Worm (Caenorhabditis elegans) whole organism, dauer: ENCODE data around the gene lbp-2.

Experiments used
- unc-62 ChIP-seq: sonication (generic microtip); optimal IDR thresholded peaks from 2 replicates; lab custom pipeline; 2017; ENCODE audit warnings: missing biosample characterization, missing genetic modification reagents, missing genetic modification characterization

Gene lbp-2

DNA sequence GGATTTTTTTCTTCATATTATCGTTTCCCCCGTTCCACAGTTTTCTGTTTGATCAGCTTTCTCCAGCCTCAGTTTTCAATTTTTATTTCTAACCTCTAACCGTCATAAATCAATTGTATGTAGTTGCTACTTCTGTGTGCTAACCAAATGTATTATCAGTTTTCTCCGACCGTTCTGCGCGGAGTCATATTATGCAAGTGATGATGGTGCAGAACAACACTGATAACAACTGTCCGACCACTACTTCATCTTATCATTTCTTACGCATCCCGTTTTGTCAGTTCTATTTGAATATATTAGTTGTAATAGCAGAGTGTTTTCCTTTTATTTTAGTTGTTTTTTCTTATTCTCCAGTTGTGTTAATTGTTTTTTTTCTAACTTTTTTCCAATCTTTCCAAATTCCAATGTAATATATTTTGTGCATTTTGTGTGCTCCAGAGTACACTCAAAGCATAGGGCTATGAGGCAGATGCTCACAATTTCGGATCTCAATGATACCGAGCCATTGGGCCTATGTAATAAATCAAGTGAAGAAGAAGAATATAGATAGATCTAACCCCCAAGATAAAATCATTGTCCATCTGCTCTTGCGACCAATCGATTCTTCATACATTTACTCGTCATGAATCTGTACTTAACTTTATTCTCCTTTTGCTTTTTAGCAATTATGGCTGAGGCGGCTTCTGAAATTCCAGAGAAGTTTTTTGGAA lies 3.5 kb upstream of the lbp-2 start, which contains the start of gene lbp-3:
TSS of gene lbp-3 (plus strand) at position 589 of the 710 bp plus-strand sequence.
- TF ChIP-seq unc-62 (GFP tag; lab: Kevin White, UChicago) = no peak

DNA sequence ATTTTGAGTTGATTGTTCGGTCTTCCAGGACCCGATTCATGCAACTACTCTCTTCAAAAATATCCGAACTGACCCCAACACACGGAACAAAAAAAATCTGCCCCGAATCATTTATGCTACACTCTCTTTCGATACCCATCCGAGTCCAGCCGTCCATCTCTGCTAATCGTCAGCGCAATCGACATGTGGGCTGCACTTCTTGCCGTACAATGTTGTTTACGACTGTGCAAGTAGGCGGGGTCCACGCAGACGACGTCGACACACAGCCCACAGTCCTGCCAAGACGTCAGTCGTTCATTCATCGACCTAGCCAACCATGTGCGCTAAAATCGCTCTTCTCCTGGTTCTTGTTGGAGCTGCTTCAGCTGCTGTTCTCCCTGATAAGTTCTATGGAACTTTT lies 1.6 kb upstream of the lbp-2 start, which contains the start of gene lbp-1:
TSS of gene lbp-1 (plus strand) at position 301 of the 400 bp plus-strand sequence.
- no peak for TF ChIP-seq unc-62 (GFP tag; lab: Kevin White, UChicago)

DNA sequence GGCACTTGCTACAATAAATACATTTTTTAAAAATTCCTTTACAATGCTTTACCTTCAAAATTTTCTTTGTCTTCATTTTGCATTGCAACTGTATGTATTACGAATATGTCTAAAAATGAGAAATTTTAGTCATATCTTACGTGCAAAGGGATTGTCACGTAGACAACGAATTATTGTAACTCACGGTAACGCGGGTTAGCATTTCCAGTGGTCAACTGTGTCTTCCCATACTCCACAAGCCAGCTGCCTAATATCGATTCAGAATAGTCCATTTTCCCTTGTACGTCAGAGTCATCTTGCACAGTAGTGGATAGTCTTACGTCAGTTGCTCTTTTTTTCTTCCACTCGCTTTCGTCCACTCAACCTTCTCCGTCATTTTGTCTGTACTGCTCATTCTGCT lies 2.2 kb downstream of the lbp-2 start, which contains the start of gene fbxb-71:
TSS of gene fbxb-71 (plus strand) at position 301 of the 400 bp plus-strand sequence.
- no peak for TF ChIP-seq unc-62 (GFP tag; lab: Kevin White, UChicago)

DNA sequence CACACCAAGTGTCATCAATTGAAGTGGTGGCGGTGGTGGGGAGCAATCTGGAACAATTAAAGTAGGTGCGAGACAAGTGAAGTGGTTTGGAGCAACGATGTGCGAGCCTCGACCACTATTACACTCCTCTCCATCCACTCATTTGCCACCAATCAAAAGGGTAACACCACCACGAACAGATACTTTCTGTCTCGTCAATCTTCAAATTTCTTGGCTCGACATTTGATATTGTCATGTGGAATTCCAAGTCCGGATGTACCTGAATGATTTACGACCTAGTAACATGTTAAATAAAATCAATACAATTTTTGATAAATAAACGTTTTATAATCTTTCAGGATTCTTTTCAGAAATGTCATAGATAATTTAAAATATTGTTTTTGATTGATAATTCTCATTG lies 10.4 kb downstream of the lbp-2 start, which contains the start of gene sul-1:
TSS of gene sul-1 (minus strand) at position 101 of the 400 bp plus-strand sequence.
- no peak for TF ChIP-seq unc-62 (GFP tag; lab: Kevin White, UChicago)

DNA sequence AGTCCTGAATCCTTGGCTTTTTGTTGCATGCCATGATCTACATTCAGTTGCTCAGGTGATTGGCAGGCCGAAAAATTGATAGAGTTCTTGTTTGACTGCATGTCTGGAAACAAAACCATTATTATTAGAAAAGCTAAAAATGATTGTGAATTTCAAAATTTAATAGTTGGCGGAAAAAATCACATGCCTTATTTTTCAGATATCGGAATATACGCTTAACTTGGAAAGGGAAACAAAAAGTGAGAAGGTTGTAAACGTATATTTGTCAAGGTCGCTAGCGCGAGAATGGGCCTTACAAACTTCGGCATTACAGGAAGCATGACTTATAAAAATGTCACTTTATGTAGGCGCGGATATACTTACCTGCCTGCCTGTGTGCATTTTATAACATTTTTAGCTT lies 11.3 kb downstream of the lbp-2 start, which contains the start of gene K09C4.9:
TSS of gene K09C4.9 (minus strand) at position 101 of the 400 bp plus-strand sequence.
- no peak for TF ChIP-seq unc-62 (GFP tag; lab: Kevin White, UChicago)

DNA sequence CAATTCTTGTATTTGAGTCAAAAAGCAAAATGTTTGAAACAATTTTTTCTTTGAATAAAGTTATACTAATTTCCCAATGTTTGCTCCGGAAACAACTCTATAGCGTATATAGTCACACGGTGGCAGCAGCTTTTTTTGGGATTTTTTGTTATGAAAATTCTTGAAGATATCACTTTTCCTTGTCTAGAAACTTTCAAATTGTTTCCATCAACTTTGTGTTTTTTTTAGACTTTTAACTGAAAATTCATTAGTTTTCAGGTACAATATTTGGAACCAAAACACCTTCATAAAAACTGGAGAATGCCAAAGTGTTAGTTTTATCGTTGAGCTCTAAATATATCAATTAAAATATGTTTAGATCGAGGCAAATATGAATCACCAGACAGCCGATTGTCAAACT lies 12.2 kb downstream of the lbp-2 start, which contains the start of gene K09C4.7:
TSS of gene K09C4.7 (plus strand) at position 301 of the 400 bp plus-strand sequence.
- TF ChIP-seq unc-62 (GFP tag; lab: Kevin White, UChicago) = no peak

DNA sequence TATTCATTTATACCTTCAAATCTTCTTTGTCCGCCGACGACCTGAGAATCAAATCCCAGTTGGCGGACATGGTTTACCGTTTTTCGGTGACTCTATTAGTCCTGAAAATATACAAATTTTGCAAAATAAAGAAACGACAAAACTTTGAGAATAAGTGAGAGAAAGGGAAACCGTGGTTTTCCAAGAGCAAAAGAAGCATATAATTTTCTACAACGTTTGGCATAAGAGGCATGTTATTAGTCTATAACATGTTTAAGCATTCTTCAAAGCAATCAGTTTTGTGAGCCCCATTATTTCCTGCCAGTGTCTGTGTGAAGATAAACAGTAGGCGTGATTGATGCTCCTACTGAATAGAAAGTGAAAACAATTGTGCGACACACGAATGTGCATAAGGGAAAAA lies 19.7 kb downstream of the lbp-2 start, which contains the start of gene K09C4.10:
TSS of gene K09C4.10 (minus strand) at position 101 of the 400 bp plus-strand sequence.
- TF ChIP-seq unc-62 (GFP tag; lab: Kevin White, UChicago) = no peak

DNA sequence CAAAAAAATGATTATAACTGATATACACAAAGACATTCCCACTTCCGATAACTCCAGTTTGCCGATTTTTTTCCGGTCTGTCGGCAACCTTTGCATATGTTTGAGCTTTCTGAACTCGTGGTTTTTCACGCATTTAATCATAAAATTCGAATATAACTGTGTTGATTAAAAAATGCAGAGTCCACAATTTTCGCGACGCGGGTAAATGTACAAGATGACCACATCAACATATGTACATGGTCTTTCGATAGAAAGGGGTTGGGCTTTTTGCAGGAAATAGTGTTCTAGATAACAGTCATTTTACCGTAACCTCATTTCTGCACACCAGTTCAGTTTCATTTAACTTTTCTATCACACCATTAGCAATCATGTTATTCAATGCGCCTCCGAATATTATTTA lies 21.9 kb downstream of the lbp-2 start, which contains the start of gene K09C4.5:
TSS of gene K09C4.5 (plus strand) at position 326 of the 400 bp plus-strand sequence.
- TF ChIP-seq unc-62 (GFP tag; lab: Kevin White, UChicago) = no peak

DNA sequence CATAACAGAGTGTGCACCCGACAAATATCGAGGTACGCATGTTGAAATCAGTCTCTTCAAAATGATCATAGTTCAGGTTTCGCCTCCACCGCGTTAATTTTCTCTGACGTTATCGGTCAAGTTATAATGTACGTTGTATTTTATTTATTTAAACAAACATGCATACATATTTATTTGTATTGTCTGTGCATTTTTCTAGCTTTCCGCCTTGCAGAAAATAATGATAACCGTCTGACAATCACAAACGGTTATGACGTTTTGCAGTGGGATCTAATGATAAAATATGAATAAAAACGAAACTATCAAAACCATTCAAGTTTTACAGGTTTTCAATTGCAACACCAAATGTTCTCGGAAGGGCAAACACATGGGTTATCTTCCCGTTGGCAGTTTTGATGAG lies 22.8 kb downstream of the lbp-2 start:
- TF ChIP-seq unc-62 (GFP tag; lab: Kevin White, UChicago) = no peak

DNA sequence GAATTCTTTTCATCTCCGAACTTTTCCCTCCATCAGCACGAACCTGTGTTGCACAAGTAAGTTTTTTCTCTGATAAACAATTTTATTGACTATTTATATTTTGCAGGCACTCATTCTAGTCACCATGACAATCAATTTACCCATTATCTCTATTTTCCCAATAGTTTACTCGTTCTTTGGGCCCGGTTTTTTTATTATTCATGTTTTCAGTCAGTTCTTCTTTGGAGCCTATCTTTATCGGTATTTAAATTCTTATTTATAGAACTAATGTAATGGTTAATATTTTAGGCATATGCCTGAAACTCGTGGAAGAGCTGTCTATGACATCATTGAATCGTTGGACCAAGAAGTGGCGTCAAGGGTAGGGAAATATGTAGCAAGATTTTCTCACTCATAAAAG lies 24.6 kb downstream of the lbp-2 start:
- no peak for TF ChIP-seq unc-62 (GFP tag; lab: Kevin White, UChicago)

DNA sequence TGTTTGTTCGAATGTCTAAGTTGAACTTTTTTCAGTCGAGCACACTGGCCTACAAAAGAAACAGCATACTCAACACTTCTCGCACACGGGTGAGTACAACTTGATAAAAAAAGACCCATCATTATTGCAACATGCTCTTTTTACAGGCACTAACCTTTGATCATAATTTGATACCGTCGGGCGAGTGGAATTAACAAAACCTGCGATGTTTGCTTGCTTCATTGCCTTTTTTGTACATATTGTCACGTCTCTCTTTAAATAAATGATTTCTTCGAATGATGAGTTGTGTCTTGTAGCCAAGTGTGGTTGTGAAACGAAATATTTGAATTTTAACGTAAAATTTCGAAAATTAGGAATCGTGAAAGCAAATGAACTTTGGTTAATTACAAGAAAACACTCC lies 25.0 kb downstream of the lbp-2 start:
- no peak for TF ChIP-seq unc-62 (GFP tag; lab: Kevin White, UChicago)

DNA sequence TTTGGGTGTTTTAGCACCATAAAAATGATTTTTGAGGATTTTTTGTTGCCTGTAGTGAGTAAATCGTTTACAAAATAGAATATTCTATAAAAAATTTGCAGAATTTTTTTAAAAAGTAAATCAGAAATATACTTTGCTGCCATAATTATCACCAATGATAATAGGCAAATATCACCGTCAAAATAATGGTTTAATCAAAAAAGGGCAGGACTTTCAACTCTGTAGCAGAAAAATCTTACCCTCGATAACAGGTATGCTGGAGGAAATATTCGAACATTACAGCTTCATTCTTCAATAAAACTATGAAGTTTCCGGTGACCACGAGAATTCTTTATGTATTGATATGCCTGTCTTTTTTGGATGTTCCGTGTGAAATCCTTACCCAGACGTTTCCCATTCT lies 28.8 kb downstream of the lbp-2 start, which contains the start of gene K09C4.4:
TSS of gene K09C4.4 (plus strand) at position 301 of the 400 bp plus-strand sequence.
- TF ChIP-seq unc-62 (GFP tag; lab: Kevin White, UChicago) = no peak

DNA sequence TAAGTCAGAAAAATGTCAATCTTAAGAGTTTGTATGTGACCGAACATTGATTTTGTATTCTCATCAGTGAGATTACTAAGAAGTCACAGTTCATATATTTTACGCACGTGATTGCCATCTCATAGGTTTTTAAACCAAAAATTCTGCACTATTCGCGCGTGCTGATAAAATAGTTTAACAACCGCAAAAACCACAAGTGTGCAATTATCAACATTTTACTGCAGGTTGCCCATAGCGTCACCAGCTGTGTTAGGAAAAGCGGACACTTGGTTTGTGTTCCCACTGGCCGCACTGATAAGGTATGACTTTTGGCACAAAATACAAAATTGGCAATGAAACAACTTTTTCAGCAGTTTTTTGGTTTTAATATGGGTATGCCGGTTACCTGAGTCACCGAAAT lies 29.7 kb downstream of the lbp-2 start:
- TF ChIP-seq unc-62 (GFP tag; lab: Kevin White, UChicago) = no peak

DNA sequence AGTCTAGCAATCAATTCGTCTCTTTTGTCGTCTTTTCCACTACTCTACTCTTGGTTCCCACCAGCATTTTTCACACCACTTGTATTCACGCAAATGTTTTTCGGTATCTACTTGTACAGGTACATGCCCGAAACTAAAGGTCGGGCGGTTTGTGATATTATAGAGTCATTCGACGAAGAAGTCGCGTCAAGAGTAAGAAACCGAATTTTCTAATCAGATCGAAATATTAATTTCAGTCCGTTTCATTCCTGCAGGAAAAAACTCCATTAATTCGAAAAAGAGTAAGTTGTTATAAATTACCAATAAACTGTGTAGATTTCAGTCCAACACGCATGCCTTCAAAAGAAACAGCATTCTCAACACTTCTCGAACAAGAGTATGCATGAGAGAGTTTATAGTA lies 31.5 kb downstream of the lbp-2 start:
- no peak for TF ChIP-seq unc-62 (GFP tag; lab: Kevin White, UChicago)

DNA sequence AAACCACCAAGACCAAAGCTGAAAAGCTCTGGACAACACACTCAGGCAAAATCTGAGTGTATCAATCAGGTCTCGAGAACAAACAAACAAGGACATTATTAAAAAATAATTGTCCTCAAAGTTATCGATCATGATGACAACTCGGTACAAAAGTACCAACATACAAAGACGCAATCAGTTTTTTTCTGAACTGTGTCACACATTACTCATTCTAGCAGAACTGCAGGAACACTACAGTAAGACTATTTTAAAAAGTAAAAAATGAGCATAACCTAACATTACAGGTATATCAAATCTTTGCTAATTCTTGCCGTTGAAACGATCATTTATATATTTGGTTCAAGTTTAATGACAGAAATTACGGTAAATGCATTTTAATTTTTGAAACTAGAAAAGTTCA lies 35.8 kb downstream of the lbp-2 start, which contains the start of gene K09C4.2:
TSS of gene K09C4.2 (plus strand) at position 301 of the 400 bp plus-strand sequence.
- TF ChIP-seq unc-62 (GFP tag; lab: Kevin White, UChicago) = no peak

DNA sequence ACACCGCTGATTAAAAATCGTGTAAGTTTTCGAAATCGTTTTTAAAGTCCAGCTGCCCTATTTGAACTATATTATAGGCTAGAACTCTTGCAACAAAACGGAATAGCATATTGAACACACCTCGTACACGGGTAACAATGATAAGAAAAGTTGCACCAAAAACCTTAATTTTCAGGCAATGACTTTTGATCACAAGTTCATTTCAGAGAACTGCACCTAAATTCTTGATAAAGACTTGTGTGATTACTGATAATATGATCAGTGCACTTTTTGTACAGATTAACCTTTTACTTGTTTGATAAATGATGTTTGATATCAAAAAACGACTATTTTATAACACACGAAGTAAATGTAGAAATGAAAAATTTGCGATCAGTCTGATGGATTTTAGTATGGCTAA lies 37.4 kb downstream of the lbp-2 start:
- no peak for TF ChIP-seq unc-62 (GFP tag; lab: Kevin White, UChicago)
